Fruit fly (Drosophila melanogaster) whole organism, embryonic: ENCODE results near the gene Rab3GAP1.

Source experiments
- ATbp ChIP-seq: fragments of 200-800 bp; sonication (Bioruptor generic); optimal IDR thresholded peaks from 2 replicates; lab custom pipeline; 2017; ENCODE audit warnings: missing biosample characterization, mild to moderate bottlenecking, missing genetic modification characterization, missing genetic modification reagents
- B-H1 ChIP-seq: fragments of 200-800 bp; sonication (Bioruptor generic); IDR thresholded peaks from 3 replicates; pipeline ENCODE4 v1.3.6; 2022; ENCODE audit warnings: missing biosample characterization, missing genetic modification characterization
- Bgb ChIP-seq: fragments of 200-800 bp; sonication (Bioruptor generic); IDR thresholded peaks from 2 replicates; pipeline ENCODE4 v1.3.6; 2022; ENCODE audit warnings: missing biosample characterization, missing genetic modification characterization; ENCODE audit not compliant: partially characterized antibody
- CG12155 ChIP-seq: fragments of 200-800 bp; sonication (Bioruptor generic); optimal IDR thresholded peaks from 3 replicates; lab custom pipeline; 2016; ENCODE audit warnings: missing biosample characterization, missing genetic modification characterization
- CG13296 ChIP-seq: fragments of 200-800 bp; sonication (Bioruptor generic); optimal IDR thresholded peaks from 3 replicates; lab custom pipeline; 2018; ENCODE audit warnings: missing biosample characterization, mild to moderate bottlenecking, missing genetic modification characterization
- CG13624 ChIP-seq: fragments of 200-800 bp; sonication (Bioruptor generic); optimal IDR thresholded peaks from 2 replicates; lab custom pipeline; 2016; ENCODE audit warnings: missing biosample characterization, missing genetic modification characterization
- CG14667 ChIP-seq: fragments of 200-800 bp; sonication (Bioruptor generic); IDR thresholded peaks from 2 replicates; pipeline ENCODE4 v1.3.6; 2022; ENCODE audit warnings: missing biosample characterization, missing genetic modification characterization
- CG14965 ChIP-seq: fragments of 200-800 bp; sonication (Bioruptor generic); optimal IDR thresholded peaks from 2 replicates; lab custom pipeline; 2016; ENCODE audit warnings: missing biosample characterization, missing genetic modification characterization, borderline replicate concordance
- CG15269 ChIP-seq: fragments of 200-800 bp; sonication (Bioruptor generic); optimal IDR thresholded peaks from 2 replicates; lab custom pipeline; 2018; ENCODE audit warnings: missing biosample characterization, mild to moderate bottlenecking, missing genetic modification characterization, moderate library complexity
- CG15479 ChIP-seq: fragments of 200-800 bp; sonication (Bioruptor generic); optimal IDR thresholded peaks from 3 replicates; lab custom pipeline; 2019; ENCODE audit warnings: missing biosample characterization, mild to moderate bottlenecking, missing genetic modification characterization, moderate library complexity
- CG1603 ChIP-seq: fragments of 200-800 bp; sonication (Bioruptor generic); optimal IDR thresholded peaks from 2 replicates; lab custom pipeline; 2019; ENCODE audit warnings: missing biosample characterization, mild to moderate bottlenecking, missing genetic modification characterization, moderate library complexity
- CG16813 ChIP-seq: fragments of 200-800 bp; sonication (Bioruptor generic); IDR thresholded peaks from 3 replicates; pipeline ENCODE4 v1.3.6; 2022; ENCODE audit warnings: missing biosample characterization, missing genetic modification characterization; ENCODE audit not compliant: partially characterized antibody
- CG17612 ChIP-seq: fragments of 200-800 bp; sonication (Bioruptor generic); IDR thresholded peaks from 2 replicates; pipeline ENCODE4 v1.3.6; 2022; ENCODE audit warnings: missing biosample characterization, missing genetic modification characterization
- CG18262 ChIP-seq: fragments of 200-800 bp; optimal IDR thresholded peaks from 3 replicates; lab custom pipeline; 2019; ENCODE audit warnings: missing biosample characterization, mild to moderate bottlenecking, missing genetic modification characterization, moderate library complexity
- CG2120 ChIP-seq: fragments of 200-800 bp; sonication (Bioruptor generic); optimal IDR thresholded peaks from 3 replicates; lab custom pipeline; 2016; ENCODE audit warnings: missing biosample characterization, missing genetic modification characterization
- CG2202 ChIP-seq: fragments of 200-800 bp; sonication (Bioruptor generic); optimal IDR thresholded peaks from 2 replicates; lab custom pipeline; 2018; ENCODE audit warnings: missing biosample characterization, mild to moderate bottlenecking, missing genetic modification characterization
- CG31365 ChIP-seq: fragments of 200-800 bp; sonication (Bioruptor generic); optimal IDR thresholded peaks from 2 replicates; lab custom pipeline; 2018; ENCODE audit warnings: missing biosample characterization, mild to moderate bottlenecking, missing genetic modification characterization
- CG3281 ChIP-seq: fragments of 200-800 bp; sonication (Bioruptor generic); optimal IDR thresholded peaks from 3 replicates; lab custom pipeline; 2017; ENCODE audit warnings: missing biosample characterization, mild to moderate bottlenecking, missing genetic modification characterization
- CG4820 ChIP-seq: fragments of 200-800 bp; sonication (Bioruptor generic); optimal IDR thresholded peaks from 3 replicates; lab custom pipeline; 2016; ENCODE audit warnings: missing biosample characterization, missing genetic modification characterization
- CG7271 ChIP-seq: fragments of 200-800 bp; sonication (Bioruptor generic); optimal IDR thresholded peaks from 2 replicates; lab custom pipeline; 2018; ENCODE audit warnings: missing biosample characterization, mild to moderate bottlenecking, missing genetic modification characterization, moderate library complexity
- CG7357 ChIP-seq: fragments of 200-800 bp; sonication (Bioruptor generic); IDR thresholded peaks from 3 replicates; pipeline ENCODE4 v1.3.6; 2022; ENCODE audit warnings: missing biosample characterization, missing genetic modification characterization
- CG8089 ChIP-seq: fragments of 200-800 bp; sonication (Bioruptor generic); optimal IDR thresholded peaks from 3 replicates; lab custom pipeline; 2016; ENCODE audit warnings: missing biosample characterization, missing genetic modification characterization
- CG8359 ChIP-seq: fragments of 200-800 bp; sonication (Bioruptor generic); optimal IDR thresholded peaks from 2 replicates; lab custom pipeline; 2017; ENCODE audit warnings: missing biosample characterization, mild to moderate bottlenecking, missing genetic modification characterization, borderline replicate concordance
- CG8765 ChIP-seq: fragments of 200-800 bp; sonication (Bioruptor generic); IDR thresholded peaks from 2 replicates; pipeline ENCODE4 v1.3.6; 2022; ENCODE audit warnings: missing biosample characterization, missing genetic modification characterization
- CkIIα-i1 ChIP-seq: fragments of 200-800 bp; sonication (Bioruptor generic); IDR thresholded peaks from 2 replicates; pipeline ENCODE4 v1.3.6; 2022; ENCODE audit warnings: missing biosample characterization, missing genetic modification characterization
- Hr51 ChIP-seq, 2 experiments: fragments of 200-800 bp; sonication (Bioruptor generic); optimal IDR thresholded peaks; 2 replicates in 1 of 2; 3 replicates in 1 of 2; lab custom pipeline; 2016 to 2018; ENCODE audit warnings: missing biosample characterization in 2 of 2, missing genetic modification characterization in 2 of 2, mild to moderate bottlenecking in 1 of 2, moderate library complexity in 1 of 2
- Myb ChIP-seq: fragments of 200-800 bp; sonication (Bioruptor generic); optimal IDR thresholded peaks from 2 replicates; lab custom pipeline; 2016; ENCODE audit warnings: missing biosample characterization, missing genetic modification characterization
- Nf-YB ChIP-seq: fragments of 200-800 bp; sonication (Bioruptor generic); optimal IDR thresholded peaks from 3 replicates; lab custom pipeline; 2019; ENCODE audit warnings: missing biosample characterization, mild to moderate bottlenecking, missing genetic modification characterization, moderate library complexity
- Poxn ChIP-seq: fragments of 200-800 bp; sonication (Bioruptor generic); IDR thresholded peaks from 2 replicates; pipeline ENCODE4 v1.3.6; 2022; ENCODE audit warnings: missing biosample characterization, missing genetic modification characterization
- Ssrp ChIP-seq: fragments of 200-800 bp; sonication (Bioruptor generic); optimal IDR thresholded peaks from 2 replicates; lab custom pipeline; 2018; ENCODE audit warnings: missing biosample characterization, mild to moderate bottlenecking, missing genetic modification characterization, moderate library complexity
- al ChIP-seq: fragments of 200-800 bp; sonication (Bioruptor generic); IDR thresholded peaks from 2 replicates; pipeline ENCODE4 v1.3.6; 2022; ENCODE audit warnings: missing biosample characterization, missing genetic modification characterization
- bsh ChIP-seq, 2 experiments: fragments of 200-800 bp; sonication (Bioruptor generic); optimal IDR thresholded peaks; 2 replicates each; lab custom pipeline; 2017 to 2018; ENCODE audit warnings: mild to moderate bottlenecking in 2 of 2, missing biosample characterization in 2 of 2, missing genetic modification characterization in 2 of 2, moderate library complexity in 1 of 2
- exex ChIP-seq: fragments of 200-800 bp; sonication (Bioruptor generic); optimal IDR thresholded peaks from 4 replicates; lab custom pipeline; 2018; ENCODE audit warnings: missing biosample characterization, mild to moderate bottlenecking, missing genetic modification characterization, moderate library complexity
- fd64A ChIP-seq: fragments of 200-800 bp; sonication (Bioruptor generic); optimal IDR thresholded peaks from 3 replicates; lab custom pipeline; 2018; ENCODE audit warnings: missing biosample characterization, mild to moderate bottlenecking, missing genetic modification characterization
- gcm2 ChIP-seq: fragments of 200-800 bp; sonication (Bioruptor generic); optimal IDR thresholded peaks from 2 replicates; lab custom pipeline; 2016; ENCODE audit warnings: missing biosample characterization, missing genetic modification characterization
- gem ChIP-seq: fragments of 200-800 bp; sonication (Bioruptor generic); optimal IDR thresholded peaks from 2 replicates; lab custom pipeline; 2019; ENCODE audit warnings: missing biosample characterization, mild to moderate bottlenecking, missing genetic modification characterization, moderate library complexity
- gsb ChIP-seq: fragments of 200-800 bp; sonication (Bioruptor generic); IDR thresholded peaks from 2 replicates; pipeline ENCODE4 v1.3.6; 2022; ENCODE audit warnings: missing biosample characterization, missing genetic modification characterization
- jing ChIP-seq: fragments of 200-800 bp; sonication (Bioruptor generic); optimal IDR thresholded peaks from 2 replicates; lab custom pipeline; 2018; ENCODE audit warnings: missing biosample characterization, mild to moderate bottlenecking, missing genetic modification characterization
- lbe ChIP-seq: fragments of 200-800 bp; sonication (Bioruptor generic); optimal IDR thresholded peaks from 2 replicates; lab custom pipeline; 2016; ENCODE audit warnings: missing biosample characterization, mild to moderate bottlenecking, missing genetic modification characterization
- lilli ChIP-seq: fragments of 200-800 bp; sonication (Bioruptor generic); optimal IDR thresholded peaks from 3 replicates; lab custom pipeline; 2016; ENCODE audit warnings: missing biosample characterization, missing genetic modification characterization
- luna ChIP-seq: fragments of 200-800 bp; sonication (Bioruptor generic); optimal IDR thresholded peaks from 2 replicates; lab custom pipeline; 2016; ENCODE audit warnings: missing biosample characterization, missing genetic modification characterization
- nau ChIP-seq: fragments of 200-800 bp; sonication (Bioruptor generic); optimal IDR thresholded peaks from 3 replicates; lab custom pipeline; 2017; ENCODE audit warnings: missing biosample characterization, mild to moderate bottlenecking, missing genetic modification characterization, missing genetic modification reagents
- sens ChIP-seq: fragments of 200-800 bp; sonication (Bioruptor generic); peaks from one replicate; lab custom pipeline; 2016; ENCODE audit warnings: missing biosample characterization, missing genetic modification characterization
- seq ChIP-seq: fragments of 200-800 bp; sonication (Bioruptor generic); IDR thresholded peaks from 2 replicates; pipeline ENCODE4 v1.3.6; 2022; ENCODE audit warnings: missing biosample characterization, missing genetic modification characterization
- sima ChIP-seq: fragments of 200-800 bp; sonication (Bioruptor generic); optimal IDR thresholded peaks from 2 replicates; lab custom pipeline; 2016; ENCODE audit warnings: missing biosample characterization, missing genetic modification characterization
- sob ChIP-seq: fragments of 200-800 bp; sonication (Bioruptor generic); IDR thresholded peaks from 2 replicates; pipeline ENCODE4 v1.3.6; 2022; ENCODE audit warnings: missing biosample characterization, missing genetic modification characterization
- ssp ChIP-seq: fragments of 200-800 bp; sonication (Bioruptor generic); IDR thresholded peaks from 2 replicates; pipeline ENCODE4 v1.3.6; 2022; ENCODE audit warnings: missing biosample characterization, missing genetic modification characterization
- trem ChIP-seq: fragments of 200-800 bp; optimal IDR thresholded peaks from 3 replicates; lab custom pipeline; 2019; ENCODE audit warnings: missing biosample characterization, mild to moderate bottlenecking, missing genetic modification characterization, moderate library complexity
- twi ChIP-seq: fragments of 200-800 bp; optimal IDR thresholded peaks from 2 replicates; lab custom pipeline; 2019; ENCODE audit warnings: missing biosample characterization, mild to moderate bottlenecking, missing genetic modification characterization, moderate library complexity
- wor ChIP-seq: fragments of 200-800 bp; sonication (Bioruptor generic); IDR thresholded peaks from 2 replicates; pipeline ENCODE4 v1.3.6; 2022; ENCODE audit warnings: missing biosample characterization, missing genetic modification characterization

Gene Rab3GAP1

DNA sequence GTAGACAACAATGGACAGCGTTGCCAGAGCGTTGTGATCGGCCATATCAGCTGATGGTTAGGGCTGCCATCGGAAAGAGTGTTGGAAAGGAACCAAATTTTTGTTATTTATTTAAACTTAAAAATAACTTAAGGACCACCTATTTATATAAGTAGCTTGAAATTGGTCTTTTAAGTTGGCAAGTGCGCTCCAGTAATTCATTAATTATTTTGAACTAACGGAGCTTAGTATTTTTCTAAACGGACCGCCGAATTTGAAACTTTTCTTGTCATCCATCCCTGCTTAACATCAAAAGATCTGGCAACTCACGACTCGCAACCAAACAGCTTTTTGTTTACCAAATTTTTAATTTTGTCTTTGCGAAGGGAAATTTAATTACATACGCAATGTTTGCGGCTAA is at the start of gene Rab3GAP1, which contains the start of gene CG14352 (continued):
- TF ChIP-seq CG7271 (tag; lab: Kevin White, UChicago) (peak; percentile 65), gsb (GFP tag; lab: Robert Waterston, UW) (peak; percentile 32; the same call in 1 of the 2 replicates), lilli (peak; percentile 93), CG3281 (GFP tag; lab: Kevin White, UChicago) (peak; percentile 83), gcm2 (GFP tag; lab: Kevin White, UChicago) (peak; percentile 26), seq (GFP tag; lab: Robert Waterston, UW) (peak; percentile 51), CG8765 (GFP tag; lab: Robert Waterston, UW) (peak; percentile 78), CG4820 (peak; percentile 85), Bgb (GFP tag; lab: Robert Waterston, UW) (peak; percentile 19; the same call in 1 of the 2 replicates), CG1603 (tag; lab: Kevin White, UChicago) (peak; percentile 57), CG14667 (GFP tag; lab: Robert Waterston, UW) (peak; percentile 72), bsh (GFP tag; optimal IDR thresholded peaks at IDR 0.05; lab: Kevin White, UChicago) (peak in 1 of 2 experiments; percentile 82), CG16813 (GFP tag; lab: Robert Waterston, UW) (peak; percentile 44; the same call in 1 of the 3 replicates), CG14965 (GFP tag; lab: Kevin White, UChicago) (no peak), CG13624 (GFP tag; lab: Kevin White, UChicago) (peak; percentile 83), al (GFP tag; lab: Robert Waterston, UW) (peak; percentile 86), trem (tag; lab: Kevin White, UChicago) (peak; percentile 83), CG31365 (no peak), CkIIα-i1 (GFP tag; lab: Robert Waterston, UW) (no peak), CG7357 (GFP tag; lab: Robert Waterston, UW) (peak; percentile 60; the same call in 2 of the 3 replicates), wor (GFP tag; lab: Robert Waterston, UW) (peak; percentile 65), sima (GFP tag; lab: Kevin White, UChicago) (peak; percentile 29), CG12155 (peak; percentile 88), Ssrp (peak; percentile 89), CG15479 (no peak), exex (tag; lab: Kevin White, UChicago) (no peak), nau (GFP tag; lab: Kevin White, UChicago) (no peak), CG8089 (GFP tag; lab: Kevin White, UChicago) (peak; percentile 83), CG17612 (peak; percentile 46; the same call in 1 of the 2 replicates), Nf-YB (GFP tag; lab: Kevin White, UChicago) (peak; percentile 38), jing (GFP tag; lab: Kevin White, UChicago) (peak; percentile 54), Myb (GFP tag; lab: Kevin White, UChicago) (peak; percentile 84), CG8359 (GFP tag; lab: Kevin White, UChicago) (peak; percentile 43), lbe (GFP tag; lab: Kevin White, UChicago) (peak; percentile 37), Poxn (GFP tag; lab: Robert Waterston, UW) (0 out of 2 replicates have a peak, but pooled peaks have one; percentile 31), CG18262 (tag; lab: Kevin White, UChicago) (peak; percentile 77), CG2120 (GFP tag; lab: Kevin White, UChicago) (peak; percentile 95), ATbp (GFP tag; lab: Kevin White, UChicago) (peak; percentile 63), luna (GFP tag; lab: Kevin White, UChicago) (peak; percentile 37), CG2202 (tag; lab: Kevin White, UChicago) (peak; percentile 71), CG15269 (tag; lab: Kevin White, UChicago) (peak; percentile 83), CG13296 (GFP tag; lab: Kevin White, UChicago) (peak; percentile 77), twi (tag; lab: Kevin White, UChicago) (peak; percentile 78), B-H1 (GFP tag; lab: Robert Waterston, UW) (peak; percentile 49; the same call in 2 of the 3 replicates), Hr51 (GFP tag; optimal IDR thresholded peaks at IDR 0.05; lab: Kevin White, UChicago) (peak; percentile 83 to 90), ssp (peak; percentile 68), sob (peak; percentile 90), gem (tag; lab: Kevin White, UChicago) (peak; percentile 92), fd64A (GFP tag; lab: Kevin White, UChicago) (no peak), sens (GFP tag; lab: Kevin White, UChicago) (peak; percentile 93)
